Fruit fly (Drosophila melanogaster) whole organism, embryonic: ENCODE data around the gene Tom70.
A peak's percentile ranks its signal among the peaks of the same experiment; 100 is the strongest.

Experiments
- Blimp-1 ChIP-seq: fragments of 200-800 bp; sonication (Bioruptor generic); optimal IDR thresholded peaks from 3 replicates; lab custom pipeline; 2018; ENCODE audit warnings: missing biosample characterization, missing genetic modification characterization, mild to moderate bottlenecking, moderate library complexity, missing genetic modification reagents
- Bteb2 ChIP-seq: fragments of 200-800 bp; sonication (Bioruptor generic); optimal IDR thresholded peaks from 2 replicates; lab custom pipeline; 2016; ENCODE audit warnings: missing biosample characterization, missing genetic modification characterization
- CG11093 ChIP-seq: fragments of 200-800 bp; sonication (Bioruptor generic); IDR thresholded peaks from 3 replicates; pipeline ENCODE4 v1.3.6; 2022; ENCODE audit warnings: missing biosample characterization, missing genetic modification characterization
- CG12299 ChIP-seq: fragments of 200-800 bp; sonication (Bioruptor generic); optimal IDR thresholded peaks from 2 replicates; lab custom pipeline; 2018; ENCODE audit warnings: missing biosample characterization, mild to moderate bottlenecking, missing genetic modification characterization
- CG14710 ChIP-seq: fragments of 200-800 bp; sonication (Bioruptor generic); optimal IDR thresholded peaks from 3 replicates; lab custom pipeline; 2019; ENCODE audit warnings: missing biosample characterization, mild to moderate bottlenecking, missing genetic modification characterization, moderate library complexity
- CG15514 ChIP-seq: fragments of 200-800 bp; sonication (Bioruptor generic); optimal IDR thresholded peaks from 3 replicates; lab custom pipeline; 2017; ENCODE audit warnings: missing biosample characterization, missing genetic modification characterization, mild to moderate bottlenecking, moderate library complexity, missing genetic modification reagents
- CG1603 ChIP-seq: fragments of 200-800 bp; sonication (Bioruptor generic); optimal IDR thresholded peaks from 2 replicates; lab custom pipeline; 2019; ENCODE audit warnings: missing biosample characterization, mild to moderate bottlenecking, missing genetic modification characterization, moderate library complexity
- CG17328 ChIP-seq: fragments of 200-800 bp; sonication (Bioruptor generic); IDR thresholded peaks from 2 replicates; pipeline ENCODE4 v1.3.6; 2022; ENCODE audit warnings: missing biosample characterization, missing genetic modification characterization
- CG17385 ChIP-seq: fragments of 200-800 bp; sonication (Bioruptor generic); optimal IDR thresholded peaks from 3 replicates; lab custom pipeline; 2018; ENCODE audit warnings: missing biosample characterization, mild to moderate bottlenecking, missing genetic modification characterization
- CG17829 ChIP-seq: fragments of 200-800 bp; optimal IDR thresholded peaks from 2 replicates; lab custom pipeline; 2019; ENCODE audit warnings: missing biosample characterization, mild to moderate bottlenecking, missing genetic modification characterization, moderate library complexity
- CG18262 ChIP-seq: fragments of 200-800 bp; optimal IDR thresholded peaks from 3 replicates; lab custom pipeline; 2019; ENCODE audit warnings: missing biosample characterization, mild to moderate bottlenecking, missing genetic modification characterization, moderate library complexity
- CG2199 ChIP-seq: fragments of 200-800 bp; sonication (Bioruptor generic); IDR thresholded peaks from 3 replicates; pipeline ENCODE4 v1.3.6; 2022; ENCODE audit warnings: missing biosample characterization, missing genetic modification characterization
- CG2712 ChIP-seq: fragments of 200-800 bp; optimal IDR thresholded peaks from 3 replicates; lab custom pipeline; 2019; ENCODE audit warnings: missing biosample characterization, mild to moderate bottlenecking, missing genetic modification characterization, moderate library complexity
- CG3065 ChIP-seq: fragments of 200-800 bp; sonication (Bioruptor generic); optimal IDR thresholded peaks from 2 replicates; lab custom pipeline; 2016; ENCODE audit warnings: missing biosample characterization, missing genetic modification characterization
- CG3281 ChIP-seq: fragments of 200-800 bp; sonication (Bioruptor generic); optimal IDR thresholded peaks from 3 replicates; lab custom pipeline; 2017; ENCODE audit warnings: missing biosample characterization, mild to moderate bottlenecking, missing genetic modification characterization
- CG34376 ChIP-seq: fragments of 200-800 bp; sonication (Bioruptor generic); optimal IDR thresholded peaks from 2 replicates; lab custom pipeline; 2018; ENCODE audit warnings: missing biosample characterization, mild to moderate bottlenecking, missing genetic modification characterization
- CG3838 ChIP-seq: fragments of 200-800 bp; sonication (Bioruptor generic); optimal IDR thresholded peaks from 3 replicates; lab custom pipeline; 2016; ENCODE audit warnings: missing biosample characterization, missing genetic modification characterization
- CG3847 ChIP-seq: fragments of 200-800 bp; sonication (Bioruptor generic); IDR thresholded peaks from 2 replicates; pipeline ENCODE4 v1.3.6; 2022; ENCODE audit warnings: missing biosample characterization, missing genetic modification characterization
- CG3995 ChIP-seq: fragments of 200-800 bp; sonication (Bioruptor generic); optimal IDR thresholded peaks from 3 replicates; lab custom pipeline; 2016; ENCODE audit warnings: missing biosample characterization, missing genetic modification characterization
- CG7271 ChIP-seq: fragments of 200-800 bp; sonication (Bioruptor generic); optimal IDR thresholded peaks from 2 replicates; lab custom pipeline; 2018; ENCODE audit warnings: missing biosample characterization, mild to moderate bottlenecking, missing genetic modification characterization, moderate library complexity
- D19B ChIP-seq: fragments of 200-800 bp; sonication (Bioruptor generic); optimal IDR thresholded peaks from 2 replicates; lab custom pipeline; 2017; ENCODE audit warnings: missing biosample characterization, mild to moderate bottlenecking, missing genetic modification characterization
- Deaf1 ChIP-seq: fragments of 200-800 bp; optimal IDR thresholded peaks from 3 replicates; lab custom pipeline; 2019; ENCODE audit warnings: missing biosample characterization, mild to moderate bottlenecking, missing genetic modification characterization, moderate library complexity
- Dip2 ChIP-seq: fragments of 200-800 bp; sonication (Bioruptor generic); IDR thresholded peaks from 2 replicates; pipeline ENCODE4 v1.3.6; 2022; ENCODE audit warnings: missing biosample characterization, missing genetic modification characterization
- Dip3 ChIP-seq: fragments of 200-800 bp; sonication (Bioruptor generic); optimal IDR thresholded peaks from 3 replicates; lab custom pipeline; 2016; ENCODE audit warnings: missing biosample characterization, missing genetic modification characterization
- Drgx ChIP-seq: fragments of 200-800 bp; sonication (Bioruptor generic); IDR thresholded peaks from 2 replicates; pipeline ENCODE4 v1.3.6; 2022; ENCODE audit warnings: missing biosample characterization, missing genetic modification characterization
- H2.0 ChIP-seq: fragments of 200-800 bp; sonication (Bioruptor generic); IDR thresholded peaks from 2 replicates; pipeline ENCODE4 v1.3.6; 2022; ENCODE audit warnings: missing biosample characterization, missing genetic modification characterization
- Hr3 ChIP-seq: fragments of 200-800 bp; sonication (Bioruptor generic); optimal IDR thresholded peaks from 3 replicates; lab custom pipeline; 2016; ENCODE audit warnings: missing biosample characterization, missing genetic modification characterization
- Hr78 ChIP-seq, 2 experiments: fragments of 200-800 bp in 1 of 2; fragments of >200 bp in 1 of 2; sonication (Bioruptor generic) in 1 of 2; optimal IDR thresholded peaks; 2 replicates each; lab custom pipeline; 2017 to 2019; ENCODE audit warnings: missing biosample characterization in 2 of 2, missing genetic modification characterization in 2 of 2, mild to moderate bottlenecking in 1 of 2, moderate library complexity in 1 of 2
- Lhr ChIP-seq: fragments of 200-800 bp; sonication (Bioruptor generic); optimal IDR thresholded peaks from 3 replicates; lab custom pipeline; 2017; ENCODE audit warnings: mild to moderate bottlenecking, missing biosample characterization, missing genetic modification reagents, missing genetic modification characterization
- Max ChIP-seq: fragments of 200-800 bp; sonication (Bioruptor generic); optimal IDR thresholded peaks from 2 replicates; lab custom pipeline; 2016; ENCODE audit warnings: missing biosample characterization, mild to moderate bottlenecking, missing genetic modification characterization
- Meics ChIP-seq: fragments of 200-800 bp; sonication (Bioruptor generic); optimal IDR thresholded peaks from 2 replicates; lab custom pipeline; 2017; ENCODE audit warnings: missing biosample characterization, mild to moderate bottlenecking, missing genetic modification characterization
- Myb ChIP-seq: fragments of 200-800 bp; sonication (Bioruptor generic); optimal IDR thresholded peaks from 2 replicates; lab custom pipeline; 2016; ENCODE audit warnings: missing biosample characterization, missing genetic modification characterization
- NC2β ChIP-seq: fragments of 200-800 bp; sonication (Bioruptor generic); optimal IDR thresholded peaks from 2 replicates; lab custom pipeline; 2016; ENCODE audit warnings: missing biosample characterization, missing genetic modification characterization
- ab ChIP-seq: fragments of 200-800 bp; sonication (Bioruptor generic); optimal IDR thresholded peaks from 2 replicates; lab custom pipeline; 2016; ENCODE audit warnings: missing biosample characterization, missing genetic modification characterization
- aop ChIP-seq: fragments of 200-800 bp; sonication (Bioruptor generic); IDR thresholded peaks from 2 replicates; pipeline ENCODE4 v1.3.6; 2022; ENCODE audit warnings: missing biosample characterization, missing genetic modification characterization
- bbx ChIP-seq: fragments of 200-800 bp; sonication (Bioruptor generic); IDR thresholded peaks from 2 replicates; pipeline ENCODE4 v1.3.6; 2022; ENCODE audit warnings: missing biosample characterization, missing genetic modification characterization; ENCODE audit not compliant: partially characterized antibody
- chinmo ChIP-seq: fragments of 200-800 bp; sonication (Bioruptor generic); IDR thresholded peaks from 4 replicates; pipeline ENCODE4 v1.3.6; 2022; ENCODE audit warnings: missing biosample characterization, missing genetic modification characterization; ENCODE audit not compliant: partially characterized antibody
- chn ChIP-seq: fragments of 200-800 bp; sonication (Bioruptor generic); optimal IDR thresholded peaks from 2 replicates; lab custom pipeline; 2016; ENCODE audit warnings: missing biosample characterization, missing genetic modification characterization
- crol ChIP-seq: fragments of 200-800 bp; sonication (Bioruptor generic); IDR thresholded peaks from 2 replicates; pipeline ENCODE4 v1.3.6; 2022; ENCODE audit warnings: missing biosample characterization, missing genetic modification characterization
- cwo ChIP-seq: fragments of 200-800 bp; sonication (Bioruptor generic); optimal IDR thresholded peaks from 3 replicates; lab custom pipeline; 2017; ENCODE audit warnings: missing biosample characterization, missing genetic modification characterization, mild to moderate bottlenecking, moderate library complexity, missing genetic modification reagents
- eve ChIP-seq, 2 experiments: fragments of >200 bp; optimal IDR thresholded peaks; 2 replicates each; lab custom pipeline; 2017; ENCODE audit warnings: missing biosample characterization in 2 of 2, missing genetic modification characterization in 2 of 2
- exex ChIP-seq: fragments of 200-800 bp; sonication (Bioruptor generic); optimal IDR thresholded peaks from 4 replicates; lab custom pipeline; 2018; ENCODE audit warnings: missing biosample characterization, mild to moderate bottlenecking, missing genetic modification characterization, moderate library complexity
- gcm2 ChIP-seq: fragments of 200-800 bp; sonication (Bioruptor generic); optimal IDR thresholded peaks from 2 replicates; lab custom pipeline; 2016; ENCODE audit warnings: missing biosample characterization, missing genetic modification characterization
- pb ChIP-seq: fragments of 200-800 bp; sonication (Bioruptor generic); optimal IDR thresholded peaks from 3 replicates; lab custom pipeline; 2016; ENCODE audit warnings: missing biosample characterization, missing genetic modification characterization
- sens ChIP-seq: fragments of 200-800 bp; sonication (Bioruptor generic); peaks from one replicate; lab custom pipeline; 2016; ENCODE audit warnings: missing biosample characterization, missing genetic modification characterization
- sima ChIP-seq: fragments of 200-800 bp; sonication (Bioruptor generic); optimal IDR thresholded peaks from 2 replicates; lab custom pipeline; 2016; ENCODE audit warnings: missing biosample characterization, missing genetic modification characterization
- sisA ChIP-seq: fragments of 200-800 bp; sonication (Bioruptor generic); IDR thresholded peaks from 2 replicates; pipeline ENCODE4 v1.3.6; 2022; ENCODE audit warnings: missing biosample characterization, missing genetic modification characterization
- sob ChIP-seq: fragments of 200-800 bp; sonication (Bioruptor generic); IDR thresholded peaks from 2 replicates; pipeline ENCODE4 v1.3.6; 2022; ENCODE audit warnings: missing biosample characterization, missing genetic modification characterization
- stwl ChIP-seq: fragments of 200-800 bp; sonication (Bioruptor generic); optimal IDR thresholded peaks from 3 replicates; lab custom pipeline; 2018; ENCODE audit warnings: missing biosample characterization, mild to moderate bottlenecking, missing genetic modification characterization, moderate library complexity
- sug ChIP-seq: fragments of 200-800 bp; optimal IDR thresholded peaks from 2 replicates; lab custom pipeline; 2019; ENCODE audit warnings: missing biosample characterization, mild to moderate bottlenecking, missing genetic modification characterization, moderate library complexity
- unpg ChIP-seq: fragments of 200-800 bp; sonication (Bioruptor generic); optimal IDR thresholded peaks from 3 replicates; lab custom pipeline; 2018; ENCODE audit warnings: missing biosample characterization, mild to moderate bottlenecking, missing genetic modification characterization, moderate library complexity
- wor ChIP-seq: fragments of 200-800 bp; sonication (Bioruptor generic); IDR thresholded peaks from 2 replicates; pipeline ENCODE4 v1.3.6; 2022; ENCODE audit warnings: missing biosample characterization, missing genetic modification characterization
- yki ChIP-seq: fragments of >200 bp; optimal IDR thresholded peaks from 3 replicates; lab custom pipeline; 2018

Tom70 gene

DNA sequence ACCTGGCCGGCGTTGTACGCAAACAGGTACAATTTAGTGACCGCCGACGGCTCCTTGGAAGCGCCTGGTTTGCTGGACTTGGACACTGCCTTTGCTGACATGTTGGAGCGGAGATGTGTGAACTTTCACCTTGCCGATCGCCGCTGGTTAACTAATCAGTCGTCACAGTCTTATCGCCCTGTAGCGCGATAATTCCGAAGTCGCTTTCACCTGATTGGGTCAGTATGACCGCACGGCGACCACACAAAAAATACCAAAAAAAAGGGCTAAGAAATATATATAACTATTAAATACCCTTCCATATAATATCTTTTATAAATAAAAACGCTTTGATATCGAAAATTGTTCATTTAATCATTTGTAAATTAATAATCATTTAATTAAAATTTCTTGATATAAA, 36.3 kb downstream of the Tom70 start, which contains the start of gene Hacd1 (continued):
- no peak for TF ChIP-seq cwo
- TF ChIP-seq Myb, result no peak
- no peak for TF ChIP-seq Drgx (GFP tag; lab: Robert Waterston, UW)
- TF ChIP-seq sug (tag; lab: Kevin White, UChicago), result peak; percentile 60
- no peak for TF ChIP-seq Bteb2 (GFP tag; lab: Kevin White, UChicago)
- no peak for TF ChIP-seq CG15514 (GFP tag; lab: Kevin White, UChicago)
- peak; percentile 1 for TF ChIP-seq CG17829 (tag; lab: Kevin White, UChicago)
- no peak for TF ChIP-seq CG14710 (tag; lab: Kevin White, UChicago)
- TF ChIP-seq sima (GFP tag; lab: Kevin White, UChicago), result no peak
- no peak for TF ChIP-seq CG3847 (GFP tag; lab: Robert Waterston, UW)
- no peak for TF ChIP-seq eve (GFP tag; optimal IDR thresholded peaks at IDR 0.05; lab: Kevin White, UChicago)
- no peak for TF ChIP-seq crol (GFP tag; lab: Robert Waterston, UW)
- TF ChIP-seq Dip3, result no peak
- TF ChIP-seq gcm2, result no peak
- TF ChIP-seq Lhr (GFP tag; lab: Kevin White, UChicago), result no peak
- TF ChIP-seq pb (GFP tag; lab: Kevin White, UChicago), result no peak
- TF ChIP-seq H2.0 (GFP tag; lab: Robert Waterston, UW), result no peak
- TF ChIP-seq sob (GFP tag; lab: Robert Waterston, UW), result no peak
- no peak for TF ChIP-seq CG3281 (GFP tag; lab: Kevin White, UChicago)
- TF ChIP-seq CG11093, result no peak
- no peak for TF ChIP-seq sisA (GFP tag; lab: Robert Waterston, UW)
- TF ChIP-seq chinmo (GFP tag; lab: Robert Waterston, UW), result no peak
- TF ChIP-seq Blimp-1 (GFP tag; lab: Kevin White, UChicago), result peak; percentile 45
- no peak for TF ChIP-seq CG12299 (tag; lab: Kevin White, UChicago)
- TF ChIP-seq yki (lab: Kevin White, UChicago), result no peak
- no peak for TF ChIP-seq CG1603 (tag; lab: Kevin White, UChicago)
- TF ChIP-seq Meics, result no peak
- no peak for TF ChIP-seq Hr3
- TF ChIP-seq exex (tag; lab: Kevin White, UChicago), result peak; percentile 52
- peak; percentile 4 for TF ChIP-seq CG17385 (GFP tag; lab: Kevin White, UChicago)
- peak; percentile 12 for TF ChIP-seq CG2712 (tag; lab: Kevin White, UChicago)
- no peak for TF ChIP-seq aop
- TF ChIP-seq stwl (tag; lab: Kevin White, UChicago), result peak; percentile 19
- TF ChIP-seq Deaf1, result peak; percentile 8
- no peak for TF ChIP-seq Max (GFP tag; lab: Kevin White, UChicago)
- no peak for TF ChIP-seq NC2β (GFP tag; lab: Kevin White, UChicago)
- TF ChIP-seq CG18262, result no peak
- no peak for TF ChIP-seq bbx (GFP tag; lab: Robert Waterston, UW)
- TF ChIP-seq D19B (GFP tag; lab: Kevin White, UChicago), result no peak
- no peak for TF ChIP-seq CG7271 (tag; lab: Kevin White, UChicago)
- no peak for TF ChIP-seq sens (GFP tag; lab: Kevin White, UChicago)
- TF ChIP-seq CG17328 (GFP tag; lab: Robert Waterston, UW), result no peak
- peak; percentile 27 for TF ChIP-seq CG34376 (GFP tag; lab: Kevin White, UChicago)
- no peak for TF ChIP-seq CG3065 (GFP tag; lab: Kevin White, UChicago)
- TF ChIP-seq ab, result no peak
- no peak for TF ChIP-seq CG3838
- TF ChIP-seq CG2199 (GFP tag; lab: Robert Waterston, UW), result no peak
- TF ChIP-seq chn (GFP tag; lab: Kevin White, UChicago), result no peak
- TF ChIP-seq wor (GFP tag; lab: Robert Waterston, UW), result no peak
- TF ChIP-seq Dip2 (GFP tag; lab: Robert Waterston, UW), result no peak
- TF ChIP-seq unpg, result no peak
- TF ChIP-seq Hr78 (GFP tag; optimal IDR thresholded peaks at IDR 0.05; lab: Kevin White, UChicago), result peak in 1 of 2 experiments; percentile 99
- TF ChIP-seq CG3995 (GFP tag; lab: Kevin White, UChicago), result no peak
